Worm (Caenorhabditis elegans): ENCODE results near the gene F25B3.4.
A peak's percentile ranks its signal among the peaks of the same experiment; 100 is the strongest.

The F25B3.4 gene

DNA sequence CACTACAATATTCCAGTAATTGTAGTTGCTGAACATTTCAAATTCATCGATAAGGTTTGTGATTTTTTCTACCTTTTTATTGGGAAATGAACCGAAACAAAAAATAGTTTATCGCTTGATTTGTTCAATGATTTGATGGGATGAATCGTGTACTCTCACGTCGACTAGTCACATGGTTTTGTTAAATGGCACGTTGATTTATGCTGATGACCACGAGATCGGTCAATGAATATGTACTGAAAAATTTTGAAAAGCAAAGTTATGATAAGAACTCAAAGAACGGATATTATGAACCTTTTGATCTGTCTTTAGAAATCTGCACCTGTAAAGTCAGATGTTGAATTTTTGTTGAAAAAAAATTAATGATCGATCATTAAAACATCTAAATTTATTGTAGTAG, 52.3 kb downstream of the F25B3.4 start (continued):
- TF ChIP-seq lsy-2 (tag; optimal IDR thresholded peaks at IDR 0.05) = peak; percentile 15 to 60
- TF ChIP-seq C04F5.9 (tag; optimal IDR thresholded peaks at IDR 0.05) = no peak
- peak in 1 of 3 experiments; percentile 58 for TF ChIP-seq dpl-1 (GFP tag; optimal IDR thresholded peaks at IDR 0.05)
- no peak for TF ChIP-seq unc-98 (GFP tag; IDR thresholded peaks at IDR 0.05)
- no peak for TF ChIP-seq lin-15B (tag; optimal IDR thresholded peaks at IDR 0.05)
- TF ChIP-seq ceh-90 (tag; optimal IDR thresholded peaks at IDR 0.05) = no peak
- TF ChIP-seq aly-2 (tag; optimal IDR thresholded peaks at IDR 0.05) = no peak
- no peak for TF ChIP-seq rnt-1 (tag; optimal IDR thresholded peaks at IDR 0.05)
- peak; percentile 48; the same call in 1 of the 2 replicates for TF ChIP-seq mab-9 (GFP tag; IDR thresholded peaks at IDR 0.05)
- TF ChIP-seq Y116A8C.19 (tag; optimal IDR thresholded peaks at IDR 0.05; ENCODE audit: borderline replicate concordance) = no peak
- TF ChIP-seq unc-30 (tag; optimal IDR thresholded peaks at IDR 0.05) = no peak
- peak; percentile 85 for TF ChIP-seq lin-14 (GFP tag; optimal IDR thresholded peaks at IDR 0.05)
- no peak for TF ChIP-seq pag-3 (tag; optimal IDR thresholded peaks at IDR 0.05; ENCODE audit: borderline replicate concordance, insufficient read depth)
- TF ChIP-seq elt-3 (tag; optimal IDR thresholded peaks at IDR 0.05) = peak; percentile 33 to 100 (median 90)
- TF ChIP-seq efl-3 (GFP tag; optimal IDR thresholded peaks at IDR 0.05) = no peak
- TF ChIP-seq fkh-10 (GFP tag; optimal IDR thresholded peaks at IDR 0.05) = no peak
- no peak for TF ChIP-seq lin-39 (tag; optimal IDR thresholded peaks at IDR 0.05)
- TF ChIP-seq unc-86 (tag; optimal IDR thresholded peaks at IDR 0.05) = no peak
- TF ChIP-seq skn-1 (tag; optimal IDR thresholded peaks at IDR 0.05) = no peak
- TF ChIP-seq nhr-85 (tag) = peak; percentile 97
- peak; percentile 85 for TF ChIP-seq blmp-1 (tag; optimal IDR thresholded peaks at IDR 0.05)
- no peak for TF ChIP-seq sup-37 (GFP tag; optimal IDR thresholded peaks at IDR 0.05)
- TF ChIP-seq F16B12.6 (tag; optimal IDR thresholded peaks at IDR 0.05) = no peak
- peak; percentile 93 for TF ChIP-seq unc-130 (tag; optimal IDR thresholded peaks at IDR 0.05)
- peak; percentile 17 for TF ChIP-seq sox-4 (tag; optimal IDR thresholded peaks at IDR 0.05)
- TF ChIP-seq dsc-1 (tag; optimal IDR thresholded peaks at IDR 0.05) = no peak
- TF ChIP-seq nhr-20 (tag; optimal IDR thresholded peaks at IDR 0.05) = peak; percentile 94
- TF ChIP-seq egl-13 (tag; optimal IDR thresholded peaks at IDR 0.05) = no peak
- no peak for TF ChIP-seq nhr-77 (tag; optimal IDR thresholded peaks at IDR 0.05)
- no peak for TF ChIP-seq tlp-1 (tag; optimal IDR thresholded peaks at IDR 0.05)
- TF ChIP-seq ama-1 (optimal IDR thresholded peaks at IDR 0.05) = peak; percentile 41
- no peak for TF ChIP-seq jun-1 (tag; optimal IDR thresholded peaks at IDR 0.05)
- no peak for TF ChIP-seq nhr-28 (tag; optimal IDR thresholded peaks at IDR 0.05)
- TF ChIP-seq fos-1 (tag; optimal IDR thresholded peaks at IDR 0.05) = no peak
- TF ChIP-seq nhr-19 (GFP tag; conservative IDR thresholded peaks at IDR 0.05) = peak; percentile 95
- 0 out of 2 replicates have a peak, but pooled peaks have one; percentile 35 for TF ChIP-seq ceh-88 (GFP tag; IDR thresholded peaks at IDR 0.05)
- no peak for TF ChIP-seq hlh-17 (GFP tag; optimal IDR thresholded peaks at IDR 0.05; ENCODE audit: borderline replicate concordance)
- peak; percentile 34 for TF ChIP-seq irx-1 (tag; optimal IDR thresholded peaks at IDR 0.05)
- TF ChIP-seq pax-3 (tag; optimal IDR thresholded peaks at IDR 0.05) = no peak
- TF ChIP-seq xbp-1 (tag; optimal IDR thresholded peaks at IDR 0.05) = peak; percentile 32
- no peak for TF ChIP-seq swsn-7 (tag; optimal IDR thresholded peaks at IDR 0.05)
- TF ChIP-seq ets-5 (GFP tag; IDR thresholded peaks at IDR 0.05) = no peak
- peak; percentile 79 for TF ChIP-seq snu-23 (GFP tag; optimal IDR thresholded peaks at IDR 0.05)
